Fruit fly (Drosophila melanogaster) whole organism, embryonic: ENCODE data around the gene Jon66Cii.

Source experiments
- Atf6 ChIP-seq: fragments of 200-800 bp; sonication (Bioruptor generic); IDR thresholded peaks from 2 replicates; pipeline ENCODE4 v1.3.6; 2022; ENCODE audit warnings: missing biosample characterization, missing genetic modification characterization
- Bteb2 ChIP-seq: fragments of 200-800 bp; sonication (Bioruptor generic); optimal IDR thresholded peaks from 2 replicates; lab custom pipeline; 2016; ENCODE audit warnings: missing biosample characterization, missing genetic modification characterization
- CG10321 ChIP-seq: fragments of 200-800 bp; sonication (Bioruptor generic); IDR thresholded peaks from 2 replicates; pipeline ENCODE4 v1.3.6; 2022; ENCODE audit warnings: missing biosample characterization, missing genetic modification characterization
- CG10979 ChIP-seq: fragments of 200-800 bp; sonication (Bioruptor generic); optimal IDR thresholded peaks from 2 replicates; lab custom pipeline; 2018; ENCODE audit warnings: missing biosample characterization, mild to moderate bottlenecking, missing genetic modification characterization, moderate library complexity
- CG11247 ChIP-seq: fragments of 200-800 bp; sonication (Bioruptor generic); IDR thresholded peaks from 2 replicates; pipeline ENCODE4 v1.3.6; 2022; ENCODE audit warnings: missing biosample characterization, missing genetic modification characterization
- CG11398 ChIP-seq: fragments of 200-800 bp; sonication (Bioruptor generic); optimal IDR thresholded peaks from 2 replicates; lab custom pipeline; 2016; ENCODE audit warnings: missing biosample characterization, missing genetic modification characterization
- CG11456 ChIP-seq: fragments of 200-800 bp; sonication (Bioruptor generic); IDR thresholded peaks from 3 replicates; pipeline ENCODE4 v1.3.6; 2022; ENCODE audit warnings: missing biosample characterization, missing genetic modification characterization
- CG12155 ChIP-seq: fragments of 200-800 bp; sonication (Bioruptor generic); optimal IDR thresholded peaks from 3 replicates; lab custom pipeline; 2016; ENCODE audit warnings: missing biosample characterization, missing genetic modification characterization
- CG17568 ChIP-seq: fragments of 200-800 bp; sonication (Bioruptor generic); optimal IDR thresholded peaks from 2 replicates; lab custom pipeline; 2018; ENCODE audit warnings: missing biosample characterization, mild to moderate bottlenecking, missing genetic modification characterization, moderate library complexity
- CG2202 ChIP-seq: fragments of 200-800 bp; sonication (Bioruptor generic); optimal IDR thresholded peaks from 2 replicates; lab custom pipeline; 2018; ENCODE audit warnings: missing biosample characterization, mild to moderate bottlenecking, missing genetic modification characterization
- CG31224 ChIP-seq: fragments of 200-800 bp; sonication (Bioruptor generic); IDR thresholded peaks from 2 replicates; pipeline ENCODE4 v1.3.6; 2022; ENCODE audit warnings: missing biosample characterization, missing genetic modification characterization
- CG33213 ChIP-seq: fragments of 200-800 bp; sonication (Bioruptor generic); optimal IDR thresholded peaks from 3 replicates; lab custom pipeline; 2016; ENCODE audit warnings: missing biosample characterization, missing genetic modification characterization
- CG4820 ChIP-seq: fragments of 200-800 bp; sonication (Bioruptor generic); optimal IDR thresholded peaks from 3 replicates; lab custom pipeline; 2016; ENCODE audit warnings: missing biosample characterization, missing genetic modification characterization
- CG6854 ChIP-seq: fragments of 200-800 bp; sonication (Bioruptor generic); optimal IDR thresholded peaks from 3 replicates; lab custom pipeline; 2017; ENCODE audit warnings: missing biosample characterization, mild to moderate bottlenecking, missing genetic modification characterization
- CG7556 ChIP-seq: fragments of 200-800 bp; sonication (Bioruptor generic); optimal IDR thresholded peaks from 2 replicates; lab custom pipeline; 2017; ENCODE audit warnings: missing biosample characterization, mild to moderate bottlenecking, missing genetic modification characterization
- CG7928 ChIP-seq: fragments of 200-800 bp; sonication (Bioruptor generic); optimal IDR thresholded peaks from 2 replicates; lab custom pipeline; 2017; ENCODE audit warnings: missing biosample characterization, mild to moderate bottlenecking, missing genetic modification characterization
- CG9609 ChIP-seq: fragments of 200-800 bp; sonication (Bioruptor generic); optimal IDR thresholded peaks from 3 replicates; lab custom pipeline; 2016; ENCODE audit warnings: missing biosample characterization, missing genetic modification characterization
- CG9797 ChIP-seq: fragments of 200-800 bp; sonication (Bioruptor generic); optimal IDR thresholded peaks from 3 replicates; lab custom pipeline; 2018; ENCODE audit warnings: missing biosample characterization, mild to moderate bottlenecking, missing genetic modification characterization
- CG9817 ChIP-seq: fragments of 200-800 bp; sonication (Bioruptor generic); optimal IDR thresholded peaks from 2 replicates; lab custom pipeline; 2018; ENCODE audit warnings: missing biosample characterization, mild to moderate bottlenecking, missing genetic modification characterization, moderate library complexity
- CG9876 ChIP-seq: fragments of 200-800 bp; sonication (Bioruptor generic); optimal IDR thresholded peaks from 2 replicates; lab custom pipeline; 2016; ENCODE audit warnings: missing biosample characterization, missing genetic modification characterization
- Dip3 ChIP-seq: fragments of 200-800 bp; sonication (Bioruptor generic); optimal IDR thresholded peaks from 3 replicates; lab custom pipeline; 2016; ENCODE audit warnings: missing biosample characterization, missing genetic modification characterization
- Dref ChIP-seq: fragments of 200-800 bp; sonication (Bioruptor generic); IDR thresholded peaks from 2 replicates; pipeline ENCODE4 v1.3.6; 2022; ENCODE audit warnings: missing biosample characterization, missing genetic modification characterization
- Fer1 ChIP-seq: fragments of 200-800 bp; sonication (Bioruptor generic); optimal IDR thresholded peaks from 2 replicates; lab custom pipeline; 2017; ENCODE audit warnings: missing biosample characterization, mild to moderate bottlenecking, missing genetic modification characterization
- HHEX ChIP-seq: fragments of 200-800 bp; sonication (Bioruptor generic); optimal IDR thresholded peaks from 3 replicates; lab custom pipeline; 2017; ENCODE audit warnings: missing biosample characterization, mild to moderate bottlenecking, missing genetic modification characterization, missing genetic modification reagents
- HLH54F ChIP-seq: fragments of 200-800 bp; sonication (Bioruptor generic); optimal IDR thresholded peaks from 3 replicates; lab custom pipeline; 2016; ENCODE audit warnings: missing biosample characterization, missing genetic modification characterization
- Hey ChIP-seq: fragments of 200-800 bp; sonication (Bioruptor generic); optimal IDR thresholded peaks from 3 replicates; lab custom pipeline; 2018; ENCODE audit warnings: missing biosample characterization, mild to moderate bottlenecking, missing genetic modification characterization
- HmgD ChIP-seq: fragments of 200-800 bp; sonication (Bioruptor generic); optimal IDR thresholded peaks from 3 replicates; lab custom pipeline; 2016; ENCODE audit warnings: missing biosample characterization, missing genetic modification characterization
- HmgZ ChIP-seq: fragments of 200-800 bp; sonication (Bioruptor generic); optimal IDR thresholded peaks from 2 replicates; lab custom pipeline; 2018; ENCODE audit warnings: missing biosample characterization, mild to moderate bottlenecking, missing genetic modification characterization
- Hmr ChIP-seq: fragments of 200-800 bp; sonication (Bioruptor generic); optimal IDR thresholded peaks from 3 replicates; lab custom pipeline; 2017; ENCODE audit warnings: mild to moderate bottlenecking, missing biosample characterization, missing genetic modification reagents, missing genetic modification characterization
- MTF-1 ChIP-seq: fragments of 200-800 bp; sonication (Bioruptor generic); optimal IDR thresholded peaks from 2 replicates; lab custom pipeline; 2018; ENCODE audit warnings: missing biosample characterization, mild to moderate bottlenecking, missing genetic modification characterization, borderline replicate concordance
- Meics ChIP-seq: fragments of 200-800 bp; sonication (Bioruptor generic); optimal IDR thresholded peaks from 2 replicates; lab custom pipeline; 2017; ENCODE audit warnings: missing biosample characterization, mild to moderate bottlenecking, missing genetic modification characterization
- Myb ChIP-seq: fragments of 200-800 bp; sonication (Bioruptor generic); optimal IDR thresholded peaks from 2 replicates; lab custom pipeline; 2016; ENCODE audit warnings: missing biosample characterization, missing genetic modification characterization
- Poxn ChIP-seq: fragments of 200-800 bp; sonication (Bioruptor generic); IDR thresholded peaks from 2 replicates; pipeline ENCODE4 v1.3.6; 2022; ENCODE audit warnings: missing biosample characterization, missing genetic modification characterization
- Usf ChIP-seq: fragments of 200-800 bp; sonication (Bioruptor generic); optimal IDR thresholded peaks from 2 replicates; lab custom pipeline; 2017; ENCODE audit warnings: missing genotype, missing biosample characterization, missing genetic modification characterization
- Xrp1 ChIP-seq: fragments of 200-800 bp; sonication (Bioruptor generic); IDR thresholded peaks from 2 replicates; pipeline ENCODE4 v1.3.6; 2022; ENCODE audit warnings: missing biosample characterization, missing genetic modification characterization
- al ChIP-seq: fragments of 200-800 bp; sonication (Bioruptor generic); IDR thresholded peaks from 2 replicates; pipeline ENCODE4 v1.3.6; 2022; ENCODE audit warnings: missing biosample characterization, missing genetic modification characterization
- gfzf ChIP-seq: fragments of 200-800 bp; sonication (Bioruptor generic); optimal IDR thresholded peaks from 2 replicates; lab custom pipeline; 2016; ENCODE audit warnings: missing biosample characterization, mild to moderate bottlenecking, missing genetic modification characterization, moderate library complexity
- grn ChIP-seq: fragments of 200-800 bp; sonication (Bioruptor generic); optimal IDR thresholded peaks from 3 replicates; lab custom pipeline; 2017; ENCODE audit warnings: missing biosample characterization, missing genetic modification characterization
- hth ChIP-seq: fragments of >200 bp; optimal IDR thresholded peaks from 2 replicates; lab custom pipeline; 2017; ENCODE audit warnings: inconsistent platforms
- jing ChIP-seq: fragments of 200-800 bp; sonication (Bioruptor generic); optimal IDR thresholded peaks from 2 replicates; lab custom pipeline; 2018; ENCODE audit warnings: missing biosample characterization, mild to moderate bottlenecking, missing genetic modification characterization
- klu ChIP-seq: fragments of 200-800 bp; sonication (Bioruptor generic); IDR thresholded peaks from 2 replicates; pipeline ENCODE4 v1.3.6; 2022; ENCODE audit warnings: missing biosample characterization, missing genetic modification characterization
- mirr ChIP-seq: fragments of 200-800 bp; sonication (Bioruptor generic); optimal IDR thresholded peaks from 3 replicates; lab custom pipeline; 2018; ENCODE audit warnings: missing biosample characterization, mild to moderate bottlenecking, missing genetic modification characterization
- org-1 ChIP-seq: fragments of 200-800 bp; sonication (Bioruptor generic); optimal IDR thresholded peaks from 2 replicates; lab custom pipeline; 2017; ENCODE audit warnings: missing biosample characterization, missing genetic modification characterization
- prd ChIP-seq, 3 experiments: fragments of >200 bp in 2 of 3; fragments of 200-800 bp in 1 of 3; sonication (Bioruptor generic) in 1 of 3; optimal IDR thresholded peaks in 2 of 3; IDR thresholded peaks in 1 of 3; 2 replicates in 2 of 3; 3 replicates in 1 of 3; pipeline versions ENCODE4 v1.3.6 to Lab custom; 2017 to 2022; ENCODE audit warnings: missing biosample characterization in 1 of 3, missing genetic modification characterization in 1 of 3
- sima ChIP-seq: fragments of 200-800 bp; sonication (Bioruptor generic); optimal IDR thresholded peaks from 2 replicates; lab custom pipeline; 2016; ENCODE audit warnings: missing biosample characterization, missing genetic modification characterization
- slp2 ChIP-seq: fragments of 200-800 bp; sonication (Bioruptor generic); optimal IDR thresholded peaks from 2 replicates; lab custom pipeline; 2016; ENCODE audit warnings: missing biosample characterization, missing genetic modification characterization
- so ChIP-seq: fragments of 200-800 bp; sonication (Bioruptor generic); IDR thresholded peaks from 3 replicates; pipeline ENCODE4 v1.3.6; 2022; ENCODE audit warnings: missing biosample characterization, missing genetic modification characterization
- stc ChIP-seq: fragments of 200-800 bp; sonication (Bioruptor generic); IDR thresholded peaks from 2 replicates; pipeline ENCODE4 v1.3.6; 2022; ENCODE audit warnings: missing biosample characterization, missing genetic modification characterization
- unpg ChIP-seq: fragments of 200-800 bp; sonication (Bioruptor generic); optimal IDR thresholded peaks from 3 replicates; lab custom pipeline; 2018; ENCODE audit warnings: missing biosample characterization, mild to moderate bottlenecking, missing genetic modification characterization, moderate library complexity
- vnd ChIP-seq: fragments of 200-800 bp; sonication (Bioruptor generic); IDR thresholded peaks from 3 replicates; pipeline ENCODE4 v1.3.6; 2022; ENCODE audit warnings: missing biosample characterization, missing genetic modification characterization; ENCODE audit not compliant: partially characterized antibody
- zen2 ChIP-seq: fragments of 200-800 bp; sonication (Bioruptor generic); IDR thresholded peaks from 3 replicates; pipeline ENCODE4 v1.3.6; 2022; ENCODE audit warnings: missing biosample characterization, missing genetic modification characterization; ENCODE audit not compliant: partially characterized antibody

Jon66Cii gene

DNA sequence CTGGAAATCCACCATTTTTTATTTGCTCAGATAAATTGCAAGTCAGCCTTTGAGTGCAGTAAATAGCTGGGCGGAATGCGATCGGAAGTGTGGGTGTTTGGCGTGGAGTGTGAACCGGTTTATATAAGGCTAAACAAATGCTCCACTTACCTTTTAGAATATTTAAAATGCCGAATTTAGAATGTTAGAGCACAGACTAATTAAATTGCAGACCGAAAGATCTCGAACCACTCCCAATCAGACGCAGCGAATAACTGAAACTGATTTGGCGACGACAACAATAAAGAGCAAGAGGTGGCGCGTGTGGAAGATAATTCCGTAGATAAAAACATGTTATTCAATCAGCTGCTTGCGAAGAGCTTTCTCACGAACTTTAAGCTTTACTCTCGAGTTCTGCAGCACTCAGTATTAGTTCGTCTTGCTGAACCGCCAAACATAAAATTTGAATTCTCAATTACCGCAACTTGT, 32.8 kb downstream of the Jon66Cii start, which contains the start of gene Idh (continued):
- TF ChIP-seq gfzf = no peak
- TF ChIP-seq klu = no peak
- TF ChIP-seq Meics (GFP tag; lab: Kevin White, UChicago) = peak; percentile 17
- no peak for TF ChIP-seq CG10321 (GFP tag; lab: Robert Waterston, UW)
- TF ChIP-seq Dref (GFP tag; lab: Robert Waterston, UW) = peak; percentile 36
- no peak for TF ChIP-seq jing (GFP tag; lab: Kevin White, UChicago)
- TF ChIP-seq HHEX (GFP tag; lab: Kevin White, UChicago) = peak; percentile 12
- TF ChIP-seq CG9876 (GFP tag; lab: Kevin White, UChicago) = no peak
- no peak for TF ChIP-seq MTF-1 (GFP tag; lab: Kevin White, UChicago)
- TF ChIP-seq Dip3 (GFP tag; lab: Kevin White, UChicago) = no peak
- no peak for TF ChIP-seq sima (GFP tag; lab: Kevin White, UChicago)
- no peak for TF ChIP-seq Xrp1
- no peak for TF ChIP-seq org-1
- TF ChIP-seq CG17568 (GFP tag; lab: Kevin White, UChicago) = peak; percentile 35
- no peak for TF ChIP-seq CG11398 (GFP tag; lab: Kevin White, UChicago)
- TF ChIP-seq Bteb2 = no peak
- peak; percentile 26 for TF ChIP-seq Myb (GFP tag; lab: Kevin White, UChicago)
- peak; percentile 54 for TF ChIP-seq grn
- TF ChIP-seq so = no peak; the same call in 2 of the 3 replicates
- TF ChIP-seq CG11247 = 0 out of 2 replicates have a peak, but pooled peaks have one; percentile 14
- TF ChIP-seq CG6854 (GFP tag; lab: Kevin White, UChicago) = peak; percentile 22
- no peak for TF ChIP-seq CG33213
- TF ChIP-seq CG12155 = no peak
- TF ChIP-seq Atf6 (GFP tag; lab: Robert Waterston, UW) = peak; percentile 47; the same call in 1 of the 2 replicates
- TF ChIP-seq HmgZ (tag; lab: Kevin White, UChicago) = peak; percentile 63
- peak; percentile 21 for TF ChIP-seq unpg (GFP tag; lab: Kevin White, UChicago)
- TF ChIP-seq CG7928 (GFP tag; lab: Kevin White, UChicago) = no peak
- TF ChIP-seq HLH54F = no peak
- no peak for TF ChIP-seq CG4820 (GFP tag; lab: Kevin White, UChicago)
- TF ChIP-seq CG9609 = no peak
- no peak for TF ChIP-seq CG9817 (tag; lab: Kevin White, UChicago)
- TF ChIP-seq hth (lab: Kevin White, UChicago) = no peak
- TF ChIP-seq CG11456 (GFP tag; lab: Robert Waterston, UW) = no peak
- peak; percentile 85 for TF ChIP-seq mirr (GFP tag; lab: Kevin White, UChicago)
- no peak; the same call in 2 of the 3 replicates for TF ChIP-seq zen2
- TF ChIP-seq HmgD = no peak
- TF ChIP-seq CG2202 = no peak
- no peak for TF ChIP-seq CG9797 (GFP tag; lab: Kevin White, UChicago)
- no peak for TF ChIP-seq Poxn (GFP tag; lab: Robert Waterston, UW)
- no peak for TF ChIP-seq CG10979 (tag; lab: Kevin White, UChicago)
- peak; percentile 42 for TF ChIP-seq Hey (tag; lab: Kevin White, UChicago)
- TF ChIP-seq prd (optimal IDR thresholded peaks at IDR 0.05; lab: Kevin White, UChicago) = no peak
- no peak for TF ChIP-seq prd (GFP tag; IDR thresholded peaks at IDR 0.05; lab: Robert Waterston, UW)
- no peak for TF ChIP-seq slp2 (GFP tag; lab: Kevin White, UChicago)
- TF ChIP-seq CG7556 (GFP tag; lab: Kevin White, UChicago) = no peak
- TF ChIP-seq vnd = no peak
- peak; percentile 52 for TF ChIP-seq Hmr
- 0 out of 2 replicates have a peak, but pooled peaks have one; percentile 33 for TF ChIP-seq stc
- no peak for TF ChIP-seq al (GFP tag; lab: Robert Waterston, UW)
- TF ChIP-seq Usf (GFP tag; lab: Kevin White, UChicago) = no peak
- TF ChIP-seq CG31224 (GFP tag; lab: Robert Waterston, UW) = no peak
- TF ChIP-seq Fer1 (GFP tag; lab: Kevin White, UChicago) = no peak
